Fruit fly (Drosophila melanogaster) whole organism, embryonic: ENCODE results near the gene brv3.

Source experiments
- CG10274 ChIP-seq: fragments of 200-800 bp; sonication (Bioruptor generic); optimal IDR thresholded peaks from 3 replicates; lab custom pipeline; 2017; ENCODE audit warnings: missing biosample characterization, mild to moderate bottlenecking, missing genetic modification characterization
- CG10431 ChIP-seq: fragments of 200-800 bp; sonication (Bioruptor generic); optimal IDR thresholded peaks from 3 replicates; lab custom pipeline; 2018; ENCODE audit warnings: missing biosample characterization, mild to moderate bottlenecking, missing genetic modification characterization
- CG11456 ChIP-seq: fragments of 200-800 bp; sonication (Bioruptor generic); IDR thresholded peaks from 3 replicates; pipeline ENCODE4 v1.3.6; 2022; ENCODE audit warnings: missing biosample characterization, missing genetic modification characterization
- CG11560 ChIP-seq: fragments of 200-800 bp; sonication (Bioruptor generic); IDR thresholded peaks from 3 replicates; pipeline ENCODE4 v1.3.6; 2022; ENCODE audit warnings: missing biosample characterization, missing genetic modification characterization
- CG12769 ChIP-seq: fragments of 200-800 bp; sonication (Bioruptor generic); optimal IDR thresholded peaks from 2 replicates; lab custom pipeline; 2019; ENCODE audit warnings: missing biosample characterization, mild to moderate bottlenecking, missing genetic modification characterization, moderate library complexity
- CG13894 ChIP-seq: fragments of 200-800 bp; sonication (Bioruptor generic); optimal IDR thresholded peaks from 3 replicates; lab custom pipeline; 2018; ENCODE audit warnings: missing biosample characterization, mild to moderate bottlenecking, missing genetic modification characterization, moderate library complexity
- CG15269 ChIP-seq: fragments of 200-800 bp; sonication (Bioruptor generic); optimal IDR thresholded peaks from 2 replicates; lab custom pipeline; 2018; ENCODE audit warnings: missing biosample characterization, mild to moderate bottlenecking, missing genetic modification characterization, moderate library complexity
- CG15514 ChIP-seq: fragments of 200-800 bp; sonication (Bioruptor generic); optimal IDR thresholded peaks from 3 replicates; lab custom pipeline; 2017; ENCODE audit warnings: missing biosample characterization, missing genetic modification characterization, mild to moderate bottlenecking, moderate library complexity, missing genetic modification reagents
- CG17186 ChIP-seq: fragments of 200-800 bp; sonication (Bioruptor generic); optimal IDR thresholded peaks from 3 replicates; lab custom pipeline; 2017; ENCODE audit warnings: missing biosample characterization, missing genetic modification reagents, missing genetic modification characterization
- CG17359 ChIP-seq: fragments of 200-800 bp; sonication (Bioruptor generic); optimal IDR thresholded peaks from 3 replicates; lab custom pipeline; 2018; ENCODE audit warnings: missing biosample characterization, mild to moderate bottlenecking, missing genetic modification characterization, moderate library complexity
- CG17361 ChIP-seq: fragments of 200-800 bp; sonication (Bioruptor generic); IDR thresholded peaks from 3 replicates; pipeline ENCODE4 v1.3.6; 2022; ENCODE audit warnings: missing biosample characterization, missing genetic modification characterization
- CG17912 ChIP-seq: fragments of 200-800 bp; sonication (Bioruptor generic); optimal IDR thresholded peaks from 2 replicates; lab custom pipeline; 2018; ENCODE audit warnings: missing biosample characterization, mild to moderate bottlenecking, missing genetic modification characterization
- CG2875 ChIP-seq: fragments of 200-800 bp; sonication (Bioruptor generic); optimal IDR thresholded peaks from 2 replicates; lab custom pipeline; 2017; ENCODE audit warnings: missing biosample characterization, mild to moderate bottlenecking, missing genetic modification characterization, missing genetic modification reagents
- CG32767 ChIP-seq: fragments of 200-800 bp; sonication (Bioruptor generic); IDR thresholded peaks from 2 replicates; pipeline ENCODE4 v1.3.6; 2022; ENCODE audit warnings: missing biosample characterization, missing genetic modification characterization
- CG33213 ChIP-seq: fragments of 200-800 bp; sonication (Bioruptor generic); optimal IDR thresholded peaks from 3 replicates; lab custom pipeline; 2016; ENCODE audit warnings: missing biosample characterization, missing genetic modification characterization
- CG33557 ChIP-seq: fragments of 200-800 bp; sonication (Bioruptor generic); optimal IDR thresholded peaks from 2 replicates; lab custom pipeline; 2019; ENCODE audit warnings: missing biosample characterization, mild to moderate bottlenecking, missing genetic modification characterization, moderate library complexity
- CG3995 ChIP-seq: fragments of 200-800 bp; sonication (Bioruptor generic); optimal IDR thresholded peaks from 3 replicates; lab custom pipeline; 2016; ENCODE audit warnings: missing biosample characterization, missing genetic modification characterization
- CG42726 ChIP-seq: fragments of 200-800 bp; sonication (Bioruptor generic); IDR thresholded peaks from 2 replicates; pipeline ENCODE4 v1.3.6; 2022; ENCODE audit warnings: missing biosample characterization, missing genetic modification characterization; ENCODE audit not compliant: partially characterized antibody
- CG6791 ChIP-seq: fragments of 200-800 bp; sonication (Bioruptor generic); IDR thresholded peaks from 3 replicates; pipeline ENCODE4 v1.3.6; 2022; ENCODE audit warnings: missing biosample characterization, missing genetic modification characterization; ENCODE audit not compliant: partially characterized antibody
- CG6813 ChIP-seq: fragments of 200-800 bp; sonication (Bioruptor generic); optimal IDR thresholded peaks from 2 replicates; lab custom pipeline; 2017; ENCODE audit warnings: missing biosample characterization, missing genetic modification characterization, mild to moderate bottlenecking, moderate library complexity, missing genetic modification reagents
- CG7786 ChIP-seq: fragments of 200-800 bp; sonication (Bioruptor generic); optimal IDR thresholded peaks from 2 replicates; lab custom pipeline; 2016; ENCODE audit warnings: missing biosample characterization, missing genetic modification characterization
- D19B ChIP-seq: fragments of 200-800 bp; sonication (Bioruptor generic); optimal IDR thresholded peaks from 2 replicates; lab custom pipeline; 2017; ENCODE audit warnings: missing biosample characterization, mild to moderate bottlenecking, missing genetic modification characterization
- Dek ChIP-seq: fragments of 200-800 bp; sonication (Bioruptor generic); optimal IDR thresholded peaks from 3 replicates; lab custom pipeline; 2019; ENCODE audit warnings: missing biosample characterization, mild to moderate bottlenecking, missing genetic modification characterization, moderate library complexity
- Dip2 ChIP-seq: fragments of 200-800 bp; sonication (Bioruptor generic); IDR thresholded peaks from 2 replicates; pipeline ENCODE4 v1.3.6; 2022; ENCODE audit warnings: missing biosample characterization, missing genetic modification characterization
- Dp ChIP-seq: fragments of 200-800 bp; sonication (Bioruptor generic); optimal IDR thresholded peaks from 2 replicates; lab custom pipeline; 2018; ENCODE audit warnings: missing biosample characterization, mild to moderate bottlenecking, missing genetic modification characterization, moderate library complexity
- Hmx ChIP-seq: fragments of 200-800 bp; sonication (Bioruptor generic); optimal IDR thresholded peaks from 2 replicates; lab custom pipeline; 2016; ENCODE audit warnings: missing biosample characterization, missing genetic modification characterization
- MESR4 ChIP-seq: fragments of 200-800 bp; sonication (Bioruptor generic); optimal IDR thresholded peaks from 2 replicates; lab custom pipeline; 2018; ENCODE audit warnings: missing biosample characterization, mild to moderate bottlenecking, missing genetic modification characterization, moderate library complexity
- Med ChIP-seq: fragments of 200-800 bp; sonication (Bioruptor generic); peaks from one replicate; lab custom pipeline; 2016; ENCODE audit warnings: missing biosample characterization, missing genetic modification characterization, mild to moderate bottlenecking, inconsistent platforms, moderate library complexity
- Meics ChIP-seq: fragments of 200-800 bp; sonication (Bioruptor generic); optimal IDR thresholded peaks from 2 replicates; lab custom pipeline; 2017; ENCODE audit warnings: missing biosample characterization, mild to moderate bottlenecking, missing genetic modification characterization
- NC2β ChIP-seq: fragments of 200-800 bp; sonication (Bioruptor generic); optimal IDR thresholded peaks from 2 replicates; lab custom pipeline; 2016; ENCODE audit warnings: missing biosample characterization, missing genetic modification characterization
- NK7.1 ChIP-seq: fragments of 200-800 bp; sonication (Bioruptor generic); optimal IDR thresholded peaks from 3 replicates; lab custom pipeline; 2016; ENCODE audit warnings: missing biosample characterization, missing genetic modification characterization
- Scr ChIP-seq: fragments of 200-800 bp; sonication (Bioruptor generic); IDR thresholded peaks from 2 replicates; pipeline ENCODE4 v1.3.6; 2022; ENCODE audit warnings: missing biosample characterization, missing genetic modification characterization; ENCODE audit not compliant: partially characterized antibody
- Tbp ChIP-seq: fragments of >200 bp; optimal IDR thresholded peaks from 2 replicates; lab custom pipeline; 2018; ENCODE audit warnings: missing biosample characterization, missing genetic modification characterization
- Usf ChIP-seq: fragments of 200-800 bp; sonication (Bioruptor generic); optimal IDR thresholded peaks from 2 replicates; lab custom pipeline; 2017; ENCODE audit warnings: missing genotype, missing biosample characterization, missing genetic modification characterization
- Vsx1 ChIP-seq: fragments of 200-800 bp; sonication (Bioruptor generic); optimal IDR thresholded peaks from 2 replicates; lab custom pipeline; 2017; ENCODE audit warnings: missing biosample characterization, mild to moderate bottlenecking, missing genetic modification characterization, missing genetic modification reagents
- YL-1 ChIP-seq: fragments of 200-800 bp; sonication (Bioruptor generic); optimal IDR thresholded peaks from 3 replicates; lab custom pipeline; 2017; ENCODE audit warnings: missing biosample characterization, mild to moderate bottlenecking, missing genetic modification characterization
- ara ChIP-seq: fragments of 200-800 bp; sonication (Bioruptor generic); IDR thresholded peaks from 2 replicates; pipeline ENCODE4 v1.3.6; 2022; ENCODE audit warnings: missing biosample characterization, missing genetic modification characterization
- bcd ChIP-seq: fragments of 200-800 bp; sonication (Bioruptor generic); optimal IDR thresholded peaks from 2 replicates; lab custom pipeline; 2017; ENCODE audit warnings: missing biosample characterization, mild to moderate bottlenecking, missing genetic modification characterization
- croc ChIP-seq: fragments of 200-800 bp; sonication (Bioruptor generic); conservative IDR thresholded peaks from 3 replicates; pipeline ENCODE4 v1.3.6; 2022; ENCODE audit warnings: missing biosample characterization, missing genetic modification characterization
- gsb ChIP-seq: fragments of 200-800 bp; sonication (Bioruptor generic); IDR thresholded peaks from 2 replicates; pipeline ENCODE4 v1.3.6; 2022; ENCODE audit warnings: missing biosample characterization, missing genetic modification characterization
- gt ChIP-seq: fragments of 200-800 bp; sonication (Bioruptor generic); IDR thresholded peaks from 2 replicates; pipeline ENCODE4 v1.3.6; 2022; ENCODE audit warnings: missing biosample characterization, missing genetic modification characterization
- hbn ChIP-seq: fragments of 200-800 bp; sonication (Bioruptor generic); IDR thresholded peaks from 2 replicates; pipeline ENCODE4 v1.3.6; 2022; ENCODE audit warnings: missing biosample characterization, missing genetic modification characterization; ENCODE audit not compliant: partially characterized antibody
- her ChIP-seq: fragments of 200-800 bp; sonication (Bioruptor generic); optimal IDR thresholded peaks from 2 replicates; lab custom pipeline; 2016; ENCODE audit warnings: missing biosample characterization, missing genetic modification characterization
- maf-S ChIP-seq: fragments of 200-800 bp; sonication (Bioruptor generic); optimal IDR thresholded peaks from 2 replicates; lab custom pipeline; 2016; ENCODE audit warnings: missing biosample characterization, missing genetic modification characterization
- oc ChIP-seq: fragments of 200-800 bp; sonication (Bioruptor generic); optimal IDR thresholded peaks from 2 replicates; lab custom pipeline; 2018; ENCODE audit warnings: missing biosample characterization, mild to moderate bottlenecking, missing genetic modification characterization, moderate library complexity
- pan ChIP-seq, 4 experiments: fragments of >200 bp in 3 of 4; fragments of 200-800 bp in 1 of 4; sonication (Bioruptor generic) in 1 of 4; optimal IDR thresholded peaks in 3 of 4; IDR thresholded peaks in 1 of 4; 2 replicates each; pipeline versions ENCODE4 v1.3.6 to Lab custom; 2017 to 2022; ENCODE audit warnings: missing biosample characterization in 2 of 4, missing genetic modification characterization in 2 of 4, mixed read lengths in 1 of 4
- schlank ChIP-seq: fragments of 200-800 bp; sonication (Bioruptor generic); optimal IDR thresholded peaks from 2 replicates; lab custom pipeline; 2018; ENCODE audit warnings: missing biosample characterization, mild to moderate bottlenecking, missing genetic modification characterization
- sens-2 ChIP-seq: fragments of 200-800 bp; sonication (Bioruptor generic); IDR thresholded peaks from 2 replicates; pipeline ENCODE4 v1.3.6; 2022; ENCODE audit warnings: missing biosample characterization, missing genetic modification characterization
- slbo ChIP-seq: fragments of 200-800 bp; sonication (Bioruptor generic); IDR thresholded peaks from 2 replicates; pipeline ENCODE4 v1.3.6; 2022; ENCODE audit warnings: missing biosample characterization, missing genetic modification characterization
- zfh1 ChIP-seq: fragments of 200-800 bp; sonication (Bioruptor generic); IDR thresholded peaks from 3 replicates; pipeline ENCODE4 v1.3.6; 2022; ENCODE audit warnings: missing biosample characterization, missing genetic modification characterization

brv3 gene

dm6 chrX:2624525-2625006 lies at the start of gene brv3, which contains the start of gene Pi4KIIIalpha (continued):
- no peak for TF ChIP-seq CG2875 (GFP tag; lab: Kevin White, UChicago)
- TF ChIP-seq Dip2 (GFP tag; lab: Robert Waterston, UW) = no peak
- peak; percentile 62; the same call in 1 of the 3 replicates for TF ChIP-seq CG11560
- no peak for TF ChIP-seq oc (tag; lab: Kevin White, UChicago)
- TF ChIP-seq Dek (tag; lab: Kevin White, UChicago) = peak; percentile 8
- TF ChIP-seq croc (GFP tag; lab: Robert Waterston, UW) = no peak
- TF ChIP-seq D19B = no peak
- no peak for TF ChIP-seq pan (optimal IDR thresholded peaks at IDR 0.05; lab: Kevin White, UChicago)
- TF ChIP-seq pan (GFP tag; optimal IDR thresholded peaks at IDR 0.05 in 1 of 2, IDR thresholded peaks at IDR 0.05 in 1 of 2) = no peak
- TF ChIP-seq CG10274 (GFP tag; lab: Kevin White, UChicago) = no peak
- TF ChIP-seq CG6791 (GFP tag; lab: Robert Waterston, UW) = no peak; the same call in 2 of the 3 replicates
- TF ChIP-seq Scr (GFP tag; lab: Robert Waterston, UW) = 0 out of 2 replicates have a peak, but pooled peaks have one; percentile 28
- TF ChIP-seq bcd (GFP tag; lab: Kevin White, UChicago) = no peak
- no peak for TF ChIP-seq NC2β (GFP tag; lab: Kevin White, UChicago)
- TF ChIP-seq Vsx1 (GFP tag; lab: Kevin White, UChicago) = no peak
- TF ChIP-seq CG12769 (tag; lab: Kevin White, UChicago) = no peak
- TF ChIP-seq CG6813 (GFP tag; lab: Kevin White, UChicago) = no peak
- no peak for TF ChIP-seq Tbp (GFP tag; lab: Kevin White, UChicago)
- peak; percentile 71 for TF ChIP-seq Dp (GFP tag; lab: Kevin White, UChicago)
- no peak for TF ChIP-seq CG11456 (GFP tag; lab: Robert Waterston, UW)
- no peak for TF ChIP-seq CG17912 (GFP tag; lab: Kevin White, UChicago)
- no peak for TF ChIP-seq CG10431 (GFP tag; lab: Kevin White, UChicago)
- TF ChIP-seq NK7.1 (GFP tag; lab: Kevin White, UChicago) = no peak
- no peak for TF ChIP-seq zfh1 (GFP tag; lab: Robert Waterston, UW)
- no peak for TF ChIP-seq CG33213
- peak; percentile 39 for TF ChIP-seq CG15514 (GFP tag; lab: Kevin White, UChicago)
- no peak for TF ChIP-seq gsb (GFP tag; lab: Robert Waterston, UW)
- TF ChIP-seq CG33557 (GFP tag; lab: Kevin White, UChicago) = no peak
- TF ChIP-seq CG7786 = no peak
- TF ChIP-seq sens-2 (GFP tag; lab: Robert Waterston, UW) = no peak
- TF ChIP-seq maf-S (GFP tag; lab: Kevin White, UChicago) = no peak
- TF ChIP-seq gt = no peak
- peak; percentile 85 for TF ChIP-seq MESR4 (GFP tag; lab: Kevin White, UChicago)
- no peak for TF ChIP-seq CG32767 (GFP tag; lab: Robert Waterston, UW)
- TF ChIP-seq YL-1 = peak; percentile 17
- peak; percentile 69 for TF ChIP-seq CG17359
- TF ChIP-seq ara = no peak
- peak; percentile 85 for TF ChIP-seq CG3995 (GFP tag; lab: Kevin White, UChicago)
- no peak for TF ChIP-seq Usf
- TF ChIP-seq CG42726 (GFP tag; lab: Robert Waterston, UW) = no peak
- no peak for TF ChIP-seq CG15269 (tag; lab: Kevin White, UChicago)
- TF ChIP-seq CG17361 (GFP tag; lab: Robert Waterston, UW) = no peak
- no peak for TF ChIP-seq schlank
- peak; percentile 99 for TF ChIP-seq her (GFP tag; lab: Kevin White, UChicago)
- peak; percentile 22 for TF ChIP-seq CG17186 (GFP tag; lab: Kevin White, UChicago)
- TF ChIP-seq Med (GFP tag; lab: Kevin White, UChicago) = peak; percentile 3
- no peak for TF ChIP-seq Meics (GFP tag; lab: Kevin White, UChicago)
- TF ChIP-seq hbn (GFP tag; lab: Robert Waterston, UW) = peak; percentile 23; the same call in 1 of the 2 replicates
- no peak for TF ChIP-seq slbo
- no peak for TF ChIP-seq Hmx (GFP tag; lab: Kevin White, UChicago)
- TF ChIP-seq CG13894 = no peak
